Fruit fly (Drosophila melanogaster) whole organism, embryonic: ENCODE results near the gene CG43993.
A peak's percentile ranks its signal among the peaks of the same experiment; 100 is the strongest.

Experiments used
- Bgb ChIP-seq: fragments of 200-800 bp; sonication (Bioruptor generic); IDR thresholded peaks from 2 replicates; pipeline ENCODE4 v1.3.6; 2022; ENCODE audit warnings: missing biosample characterization, missing genetic modification characterization; ENCODE audit not compliant: partially characterized antibody
- Bteb2 ChIP-seq: fragments of 200-800 bp; sonication (Bioruptor generic); optimal IDR thresholded peaks from 2 replicates; lab custom pipeline; 2016; ENCODE audit warnings: missing biosample characterization, missing genetic modification characterization
- CG10209 ChIP-seq: fragments of 200-800 bp; sonication (Bioruptor generic); optimal IDR thresholded peaks from 3 replicates; lab custom pipeline; 2017; ENCODE audit warnings: missing biosample characterization, mild to moderate bottlenecking, missing genetic modification characterization, missing genetic modification reagents
- CG10321 ChIP-seq: fragments of 200-800 bp; sonication (Bioruptor generic); IDR thresholded peaks from 2 replicates; pipeline ENCODE4 v1.3.6; 2022; ENCODE audit warnings: missing biosample characterization, missing genetic modification characterization
- CG11085 ChIP-seq: fragments of 200-800 bp; sonication (Bioruptor generic); IDR thresholded peaks from 2 replicates; pipeline ENCODE4 v1.3.6; 2022; ENCODE audit warnings: missing biosample characterization, missing genetic modification characterization
- CG11456 ChIP-seq: fragments of 200-800 bp; sonication (Bioruptor generic); IDR thresholded peaks from 3 replicates; pipeline ENCODE4 v1.3.6; 2022; ENCODE audit warnings: missing biosample characterization, missing genetic modification characterization
- CG12155 ChIP-seq: fragments of 200-800 bp; sonication (Bioruptor generic); optimal IDR thresholded peaks from 3 replicates; lab custom pipeline; 2016; ENCODE audit warnings: missing biosample characterization, missing genetic modification characterization
- CG1233 ChIP-seq: fragments of 200-800 bp; sonication (Bioruptor generic); optimal IDR thresholded peaks from 4 replicates; lab custom pipeline; 2018; ENCODE audit warnings: missing biosample characterization, mild to moderate bottlenecking, missing genetic modification characterization
- CG14014 ChIP-seq: fragments of 200-800 bp; sonication (Bioruptor generic); IDR thresholded peaks from 2 replicates; pipeline ENCODE4 v1.3.6; 2022; ENCODE audit warnings: missing biosample characterization, missing genetic modification characterization
- CG14050 ChIP-seq: fragments of 200-800 bp; sonication (Bioruptor generic); IDR thresholded peaks from 3 replicates; pipeline ENCODE4 v1.3.6; 2022; ENCODE audit warnings: missing biosample characterization, missing genetic modification characterization
- CG14860 ChIP-seq: fragments of 200-800 bp; sonication (Bioruptor generic); IDR thresholded peaks from 3 replicates; pipeline ENCODE4 v1.3.6; 2022; ENCODE audit warnings: missing biosample characterization, missing genetic modification characterization; ENCODE audit not compliant: partially characterized antibody
- CG17328 ChIP-seq: fragments of 200-800 bp; sonication (Bioruptor generic); IDR thresholded peaks from 2 replicates; pipeline ENCODE4 v1.3.6; 2022; ENCODE audit warnings: missing biosample characterization, missing genetic modification characterization
- CG17612 ChIP-seq: fragments of 200-800 bp; sonication (Bioruptor generic); IDR thresholded peaks from 2 replicates; pipeline ENCODE4 v1.3.6; 2022; ENCODE audit warnings: missing biosample characterization, missing genetic modification characterization
- CG18599 ChIP-seq: fragments of 200-800 bp; sonication (Bioruptor generic); optimal IDR thresholded peaks from 3 replicates; lab custom pipeline; 2017; ENCODE audit warnings: missing biosample characterization, missing genetic modification characterization, mild to moderate bottlenecking, moderate library complexity, missing genetic modification reagents
- CG2199 ChIP-seq: fragments of 200-800 bp; sonication (Bioruptor generic); IDR thresholded peaks from 3 replicates; pipeline ENCODE4 v1.3.6; 2022; ENCODE audit warnings: missing biosample characterization, missing genetic modification characterization
- CG2678 ChIP-seq: fragments of 200-800 bp; sonication (Bioruptor generic); optimal IDR thresholded peaks from 3 replicates; lab custom pipeline; 2019; ENCODE audit warnings: missing biosample characterization, mild to moderate bottlenecking, missing genetic modification characterization, moderate library complexity
- CG30020 ChIP-seq: fragments of 200-800 bp; optimal IDR thresholded peaks from 2 replicates; lab custom pipeline; 2019; ENCODE audit warnings: missing biosample characterization, mild to moderate bottlenecking, missing genetic modification characterization, moderate library complexity
- CG30431 ChIP-seq: fragments of 200-800 bp; sonication (Bioruptor generic); optimal IDR thresholded peaks from 2 replicates; lab custom pipeline; 2017; ENCODE audit warnings: missing biosample characterization, missing genetic modification characterization
- CG5180 ChIP-seq: fragments of 200-800 bp; sonication (Bioruptor generic); optimal IDR thresholded peaks from 3 replicates; lab custom pipeline; 2017; ENCODE audit warnings: missing biosample characterization, missing genetic modification characterization, mild to moderate bottlenecking, moderate library complexity, missing genetic modification reagents
- CG9609 ChIP-seq: fragments of 200-800 bp; sonication (Bioruptor generic); optimal IDR thresholded peaks from 3 replicates; lab custom pipeline; 2016; ENCODE audit warnings: missing biosample characterization, missing genetic modification characterization
- CG9727 ChIP-seq: fragments of 200-800 bp; sonication (Bioruptor generic); optimal IDR thresholded peaks from 3 replicates; lab custom pipeline; 2017; ENCODE audit warnings: missing biosample characterization, mild to moderate bottlenecking, missing genetic modification characterization
- CG9932 ChIP-seq: fragments of 200-800 bp; sonication (Bioruptor generic); IDR thresholded peaks from 2 replicates; pipeline ENCODE4 v1.3.6; 2022; ENCODE audit warnings: missing biosample characterization, missing genetic modification characterization
- CTCF ChIP-seq: fragments of 200-800 bp; sonication (Bioruptor generic); optimal IDR thresholded peaks from 2 replicates; lab custom pipeline; 2017; ENCODE audit warnings: missing biosample characterization, mild to moderate bottlenecking, missing genetic modification characterization, moderate library complexity
- CkIIα-i1 ChIP-seq: fragments of 200-800 bp; sonication (Bioruptor generic); IDR thresholded peaks from 2 replicates; pipeline ENCODE4 v1.3.6; 2022; ENCODE audit warnings: missing biosample characterization, missing genetic modification characterization
- H2.0 ChIP-seq: fragments of 200-800 bp; sonication (Bioruptor generic); IDR thresholded peaks from 2 replicates; pipeline ENCODE4 v1.3.6; 2022; ENCODE audit warnings: missing biosample characterization, missing genetic modification characterization
- Hr51 ChIP-seq, 2 experiments: fragments of 200-800 bp; sonication (Bioruptor generic); optimal IDR thresholded peaks; 2 replicates in 1 of 2; 3 replicates in 1 of 2; lab custom pipeline; 2016 to 2018; ENCODE audit warnings: missing biosample characterization in 2 of 2, missing genetic modification characterization in 2 of 2, mild to moderate bottlenecking in 1 of 2, moderate library complexity in 1 of 2
- NK7.1 ChIP-seq: fragments of 200-800 bp; sonication (Bioruptor generic); optimal IDR thresholded peaks from 3 replicates; lab custom pipeline; 2016; ENCODE audit warnings: missing biosample characterization, missing genetic modification characterization
- Optix ChIP-seq: fragments of 200-800 bp; sonication (Bioruptor generic); IDR thresholded peaks from 3 replicates; pipeline ENCODE4 v1.3.6; 2022; ENCODE audit warnings: missing biosample characterization, missing genetic modification characterization
- ac ChIP-seq: fragments of 200-800 bp; sonication (Bioruptor generic); optimal IDR thresholded peaks from 3 replicates; lab custom pipeline; 2017; ENCODE audit warnings: missing biosample characterization, mild to moderate bottlenecking, missing genetic modification characterization
- ap ChIP-seq: fragments of 200-800 bp; sonication (Bioruptor generic); IDR thresholded peaks from 2 replicates; pipeline ENCODE4 v1.3.6; 2022; ENCODE audit warnings: missing biosample characterization, missing genetic modification characterization
- cad ChIP-seq: fragments of >200 bp; optimal IDR thresholded peaks from 2 replicates; lab custom pipeline; 2017; ENCODE audit warnings: missing biosample characterization, missing genetic modification characterization
- ci ChIP-seq: fragments of 200-800 bp; sonication (Bioruptor generic); IDR thresholded peaks from 3 replicates; pipeline ENCODE4 v1.3.6; 2022; ENCODE audit warnings: missing biosample characterization, missing genetic modification characterization
- disco-r ChIP-seq: fragments of 200-800 bp; sonication (Bioruptor generic); optimal IDR thresholded peaks from 2 replicates; lab custom pipeline; 2016; ENCODE audit warnings: missing biosample characterization, missing genetic modification characterization
- en ChIP-seq: fragments of 200-800 bp; sonication (Bioruptor generic); optimal IDR thresholded peaks from 2 replicates; lab custom pipeline; 2016; ENCODE audit warnings: missing biosample characterization, missing genetic modification characterization
- fd102C ChIP-seq: fragments of 200-800 bp; sonication (Bioruptor generic); optimal IDR thresholded peaks from 2 replicates; lab custom pipeline; 2018; ENCODE audit warnings: missing biosample characterization, mild to moderate bottlenecking, missing genetic modification characterization, moderate library complexity
- hb ChIP-seq: fragments of 200-800 bp; sonication (Bioruptor generic); IDR thresholded peaks from 3 replicates; pipeline ENCODE4 v1.3.6; 2022; ENCODE audit warnings: missing biosample characterization, missing genetic modification characterization; ENCODE audit not compliant: partially characterized antibody
- kah ChIP-seq: fragments of 200-800 bp; sonication (Bioruptor generic); optimal IDR thresholded peaks from 2 replicates; lab custom pipeline; 2018; ENCODE audit warnings: missing biosample characterization, mild to moderate bottlenecking, missing genetic modification characterization
- lov ChIP-seq, 2 experiments: fragments of 200-800 bp in 1 of 2; fragments of >200 bp in 1 of 2; sonication (Bioruptor generic) in 1 of 2; IDR thresholded peaks in 1 of 2; optimal IDR thresholded peaks in 1 of 2; 2 replicates in 1 of 2; 3 replicates in 1 of 2; pipeline versions ENCODE4 v1.3.6 to Lab custom; 2017 to 2022; ENCODE audit warnings: missing biosample characterization in 1 of 2, missing genetic modification characterization in 1 of 2
- mld ChIP-seq: fragments of 200-800 bp; sonication (Bioruptor generic); IDR thresholded peaks from 3 replicates; pipeline ENCODE4 v1.3.6; 2022; ENCODE audit warnings: missing biosample characterization, missing genetic modification characterization; ENCODE audit not compliant: partially characterized antibody
- nau ChIP-seq: fragments of 200-800 bp; sonication (Bioruptor generic); optimal IDR thresholded peaks from 3 replicates; lab custom pipeline; 2017; ENCODE audit warnings: missing biosample characterization, mild to moderate bottlenecking, missing genetic modification characterization, missing genetic modification reagents
- pfk ChIP-seq: fragments of 200-800 bp; sonication (Bioruptor generic); optimal IDR thresholded peaks from 2 replicates; lab custom pipeline; 2018; ENCODE audit warnings: missing biosample characterization, mild to moderate bottlenecking, missing genetic modification characterization, moderate library complexity
- salm ChIP-seq: fragments of 200-800 bp; sonication (Bioruptor generic); optimal IDR thresholded peaks from 2 replicates; lab custom pipeline; 2018; ENCODE audit warnings: missing biosample characterization, mild to moderate bottlenecking, missing genetic modification characterization
- schlank ChIP-seq: fragments of 200-800 bp; sonication (Bioruptor generic); optimal IDR thresholded peaks from 2 replicates; lab custom pipeline; 2018; ENCODE audit warnings: missing biosample characterization, mild to moderate bottlenecking, missing genetic modification characterization
- slbo ChIP-seq: fragments of 200-800 bp; sonication (Bioruptor generic); IDR thresholded peaks from 2 replicates; pipeline ENCODE4 v1.3.6; 2022; ENCODE audit warnings: missing biosample characterization, missing genetic modification characterization
- sna ChIP-seq: fragments of 200-800 bp; sonication (Bioruptor generic); IDR thresholded peaks from 2 replicates; pipeline ENCODE4 v1.3.6; 2022; ENCODE audit warnings: missing biosample characterization, missing genetic modification characterization; ENCODE audit not compliant: partially characterized antibody
- tin ChIP-seq: fragments of 200-800 bp; sonication (Bioruptor generic); optimal IDR thresholded peaks from 3 replicates; lab custom pipeline; 2016; ENCODE audit warnings: missing biosample characterization, missing genetic modification characterization
- trh ChIP-seq: fragments of 200-800 bp; sonication (Bioruptor generic); optimal IDR thresholded peaks from 2 replicates; lab custom pipeline; 2016; ENCODE audit warnings: missing biosample characterization, missing genetic modification characterization
- zen ChIP-seq: fragments of 200-800 bp; sonication (Bioruptor generic); optimal IDR thresholded peaks from 3 replicates; lab custom pipeline; 2018; ENCODE audit warnings: missing biosample characterization, mild to moderate bottlenecking, missing genetic modification characterization, moderate library complexity

Gene CG43993

DNA sequence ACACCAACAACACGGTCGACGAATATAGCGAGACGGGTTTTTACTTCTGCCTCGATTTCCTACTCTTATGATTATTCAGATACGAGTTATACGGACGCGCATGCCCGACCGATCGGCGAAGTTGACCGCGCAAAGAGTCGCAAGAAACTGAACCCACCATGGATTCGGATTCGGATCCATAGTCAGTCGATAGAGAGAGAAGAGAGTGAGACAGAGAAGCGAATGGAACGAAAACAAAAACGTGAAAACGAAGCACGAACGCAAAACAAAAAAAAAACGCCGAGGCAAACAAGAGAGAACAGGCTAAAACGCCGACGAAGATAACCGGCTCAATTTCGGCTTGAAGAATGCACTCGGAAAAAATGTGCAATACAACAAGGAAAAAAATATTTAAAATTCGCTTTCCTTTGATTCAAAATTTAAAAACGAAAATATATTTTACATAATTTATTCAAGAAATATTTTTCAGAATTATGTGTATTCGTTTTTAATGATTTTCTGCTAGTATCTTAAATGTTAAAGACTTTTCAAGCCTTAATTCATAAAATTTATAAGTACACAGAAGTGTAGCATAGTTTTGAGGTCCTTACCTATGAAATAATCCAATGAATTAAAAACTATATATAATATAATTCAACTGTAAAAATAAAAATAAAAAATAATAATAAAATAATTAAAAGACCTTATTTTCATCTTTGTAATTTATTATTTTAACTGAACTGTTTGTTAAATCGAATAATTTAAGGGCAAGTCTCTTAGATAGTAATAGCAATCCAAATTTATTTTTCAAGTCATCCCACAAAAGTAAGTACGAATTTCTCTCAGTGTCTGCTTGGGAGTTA lies 49.5 kb downstream of the CG43993 start, which contains the start of gene Sema5c (continued):
- TF ChIP-seq CG12155 (GFP tag; lab: Kevin White, UChicago) (peak; percentile 26), pfk (GFP tag; lab: Kevin White, UChicago) (peak; percentile 63), ac (no peak), CG9727 (peak; percentile 92), CkIIα-i1 (no peak), lov (optimal IDR thresholded peaks at IDR 0.05; lab: Kevin White, UChicago) (no peak), lov (GFP tag; IDR thresholded peaks at IDR 0.05; lab: Robert Waterston, UW) (peak; percentile 82; the same call in 2 of the 3 replicates), en (GFP tag; lab: Kevin White, UChicago) (no peak), Optix (GFP tag; lab: Robert Waterston, UW) (peak; percentile 62; the same call in 1 of the 3 replicates), ci (GFP tag; lab: Robert Waterston, UW) (peak; percentile 75), schlank (tag; lab: Kevin White, UChicago) (no peak), Bgb (peak; percentile 53; the same call in 1 of the 2 replicates), Bteb2 (no peak), nau (no peak), zen (peak; percentile 43), ap (GFP tag; lab: Robert Waterston, UW) (0 out of 2 replicates have a peak, but pooled peaks have one; percentile 4), CTCF (GFP tag; lab: Kevin White, UChicago) (no peak), sna (GFP tag; lab: Robert Waterston, UW) (no peak), CG17612 (GFP tag; lab: Robert Waterston, UW) (no peak), fd102C (GFP tag; lab: Kevin White, UChicago) (no peak), cad (GFP tag; lab: Kevin White, UChicago) (no peak), CG5180 (GFP tag; lab: Kevin White, UChicago) (peak; percentile 53), CG1233 (GFP tag; lab: Kevin White, UChicago) (peak; percentile 63), CG2199 (GFP tag; lab: Robert Waterston, UW) (peak; percentile 98), kah (GFP tag; lab: Kevin White, UChicago) (peak; percentile 6), trh (GFP tag; lab: Kevin White, UChicago) (peak; percentile 57), CG10321 (no peak), CG14050 (GFP tag; lab: Robert Waterston, UW) (peak; percentile 9; the same call in 1 of the 3 replicates), CG18599 (GFP tag; lab: Kevin White, UChicago) (peak; percentile 48), CG14014 (peak; percentile 42; the same call in 1 of the 2 replicates), disco-r (GFP tag; lab: Kevin White, UChicago) (peak; percentile 17), CG30431 (GFP tag; lab: Kevin White, UChicago) (peak; percentile 60), NK7.1 (no peak), mld (no peak), CG2678 (peak; percentile 86), Hr51 (GFP tag; optimal IDR thresholded peaks at IDR 0.05; lab: Kevin White, UChicago) (peak in 1 of 2 experiments; percentile 80), CG10209 (GFP tag; lab: Kevin White, UChicago) (peak; percentile 76), CG14860 (no peak), CG17328 (GFP tag; lab: Robert Waterston, UW) (no peak), tin (peak; percentile 22), CG11085 (GFP tag; lab: Robert Waterston, UW) (no peak), slbo (GFP tag; lab: Robert Waterston, UW) (peak; percentile 73), salm (tag; lab: Kevin White, UChicago) (no peak), CG11456 (GFP tag; lab: Robert Waterston, UW) (peak; percentile 64; the same call in 1 of the 3 replicates), H2.0 (GFP tag; lab: Robert Waterston, UW) (peak; percentile 44), CG9932 (GFP tag; lab: Robert Waterston, UW) (peak; percentile 55), hb (no peak), CG30020 (tag; lab: Kevin White, UChicago) (peak; percentile 45), CG9609 (peak; percentile 34)
